Worm (Caenorhabditis elegans): ENCODE data around the gene T05A8.11.

- no peak for TF ChIP-seq zfh-2 (GFP tag; conservative IDR thresholded peaks at IDR 0.05)
- TF ChIP-seq mcd-1 (GFP tag; IDR thresholded peaks at IDR 0.05): no peak
- no peak for TF ChIP-seq nhr-90 (tag; optimal IDR thresholded peaks at IDR 0.05)
- TF ChIP-seq dox-1 (GFP tag; IDR thresholded peaks at IDR 0.05): no peak
- TF ChIP-seq egl-18 (GFP tag; IDR thresholded peaks at IDR 0.05): no peak
- TF ChIP-seq efl-1 (GFP tag; optimal IDR thresholded peaks at IDR 0.05): no peak
- no peak for TF ChIP-seq nhr-80 (tag; optimal IDR thresholded peaks at IDR 0.05)
- no peak for TF ChIP-seq fkh-3 (tag; optimal IDR thresholded peaks at IDR 0.05)
- TF ChIP-seq pha-4 (tag; optimal IDR thresholded peaks at IDR 0.05): no peak
- no peak for TF ChIP-seq somi-1 (GFP tag; optimal IDR thresholded peaks at IDR 0.05)
- no peak for TF ChIP-seq Y95B8A.8 (GFP tag; IDR thresholded peaks at IDR 0.05)
- TF ChIP-seq F10E7.11 (tag; optimal IDR thresholded peaks at IDR 0.05): no peak
Observed at ce11 chrII:2698378-2698777, 27.1 kb downstream of the T05A8.11 start, which contains the start of gene sri-62.
